Worm (Caenorhabditis elegans): ENCODE data around the gene pfk-1.2.

Gene pfk-1.2

ce11 chrV:9549459-9549858 lies 17.9 kb downstream of the pfk-1.2 start, which contains the start of gene nstp-10 (continued):
- peak; percentile 88 for TF ChIP-seq snpc-3.4 (tag; optimal IDR thresholded peaks at IDR 0.05)
- TF ChIP-seq ztf-18 (tag; optimal IDR thresholded peaks at IDR 0.05), result peak; percentile 85
- TF ChIP-seq zfh-2 (GFP tag; conservative IDR thresholded peaks at IDR 0.05), result no peak
- peak; percentile 85 for TF ChIP-seq ceh-27 (GFP tag; optimal IDR thresholded peaks at IDR 0.05)
- no peak for TF ChIP-seq K12H6.12 (tag; optimal IDR thresholded peaks at IDR 0.05)
- peak; percentile 49 for TF ChIP-seq ZK185.1 (tag; optimal IDR thresholded peaks at IDR 0.05; ENCODE audit: poor library complexity, severe bottlenecking)
- TF ChIP-seq rcor-1 (GFP tag; IDR thresholded peaks at IDR 0.05), result peak; percentile 89
- TF ChIP-seq madf-8 (GFP tag; conservative IDR thresholded peaks at IDR 0.05), result peak; percentile 91
- TF ChIP-seq Y95B8A.8 (GFP tag; IDR thresholded peaks at IDR 0.05), result peak; percentile 91
- peak; percentile 97 for TF ChIP-seq madf-6 (GFP tag; IDR thresholded peaks at IDR 0.05)
- peak; percentile 50 for TF ChIP-seq sptf-2 (GFP tag; optimal IDR thresholded peaks at IDR 0.05)
- no peak for TF ChIP-seq nhr-90 (tag; optimal IDR thresholded peaks at IDR 0.05)
- TF ChIP-seq ztf-3 (GFP tag; optimal IDR thresholded peaks at IDR 0.05), result no peak
- TF ChIP-seq ccch-3 (GFP tag; optimal IDR thresholded peaks at IDR 0.05), result no peak
- no peak for TF ChIP-seq pha-4 (tag; optimal IDR thresholded peaks at IDR 0.05)
- peak; percentile 72; the same call in 1 of the 2 replicates for TF ChIP-seq lin-26 (GFP tag; IDR thresholded peaks at IDR 0.05)
- no peak for TF ChIP-seq egl-18 (GFP tag; IDR thresholded peaks at IDR 0.05)
- TF ChIP-seq hsf-1 (GFP tag; IDR thresholded peaks at IDR 0.05), result peak; percentile 75; the same call in 1 of the 2 replicates
- no peak for TF ChIP-seq ceh-79 (tag; optimal IDR thresholded peaks at IDR 0.05)
- no peak for TF ChIP-seq nhr-27 (tag; optimal IDR thresholded peaks at IDR 0.05)
- no peak for TF ChIP-seq K11D2.4 (GFP tag; IDR thresholded peaks at IDR 0.05)
- no peak for TF ChIP-seq tbx-9 (tag; optimal IDR thresholded peaks at IDR 0.05; ENCODE audit: borderline replicate concordance)
- no peak for TF ChIP-seq mxl-1 (tag; optimal IDR thresholded peaks at IDR 0.05)
- peak; percentile 94 for TF ChIP-seq pbrm-1 (GFP tag; IDR thresholded peaks at IDR 0.05)
- no peak for TF ChIP-seq ets-4 (GFP tag; optimal IDR thresholded peaks at IDR 0.05)
- no peak for TF ChIP-seq fkh-3 (tag; optimal IDR thresholded peaks at IDR 0.05)
- TF ChIP-seq lin-40 (tag; optimal IDR thresholded peaks at IDR 0.05), result peak; percentile 28
- no peak for TF ChIP-seq F57C9.4 (tag; optimal IDR thresholded peaks at IDR 0.05)
- TF ChIP-seq nhr-179 (tag; optimal IDR thresholded peaks at IDR 0.05), result no peak
- TF ChIP-seq F22D6.2 (tag; optimal IDR thresholded peaks at IDR 0.05), result no peak
- peak; percentile 89 for TF ChIP-seq unc-130 (GFP tag; optimal IDR thresholded peaks at IDR 0.05)
- no peak for TF ChIP-seq B0261.1 (tag; optimal IDR thresholded peaks at IDR 0.05)
- peak; percentile 94 for TF ChIP-seq snpc-1.3 (tag; optimal IDR thresholded peaks at IDR 0.05; ENCODE audit: insufficient read depth)
- peak; percentile 79 for TF ChIP-seq ekl-4 (GFP tag; IDR thresholded peaks at IDR 0.05)
- peak; percentile 77; the same call in 1 of the 2 replicates for TF ChIP-seq ztf-28 (GFP tag; IDR thresholded peaks at IDR 0.05)
- TF ChIP-seq ztf-22 (GFP tag; optimal IDR thresholded peaks at IDR 0.05), result no peak
- no peak for TF ChIP-seq mes-4 (tag; optimal IDR thresholded peaks at IDR 0.05)
- TF ChIP-seq B0336.3 (GFP tag; IDR thresholded peaks at IDR 0.05), result peak; percentile 82
- TF ChIP-seq ceh-58 (GFP tag; IDR thresholded peaks at IDR 0.05), result no peak
- no peak for TF ChIP-seq B0035.1 (tag; optimal IDR thresholded peaks at IDR 0.05)
- no peak for TF ChIP-seq F55B11.4 (tag; optimal IDR thresholded peaks at IDR 0.05; ENCODE audit: borderline replicate concordance, insufficient read depth)
- TF ChIP-seq snpc-1.1 (tag; optimal IDR thresholded peaks at IDR 0.05; ENCODE audit: insufficient read depth), result peak; percentile 81
- TF ChIP-seq mel-28 (tag; optimal IDR thresholded peaks at IDR 0.05; ENCODE audit: borderline replicate concordance), result no peak
- no peak for TF ChIP-seq aptf-3 (GFP tag; IDR thresholded peaks at IDR 0.05)
- TF ChIP-seq lin-54 (GFP tag; optimal IDR thresholded peaks at IDR 0.05), result peak; percentile 86
- peak; percentile 91 for TF ChIP-seq madf-3 (GFP tag; IDR thresholded peaks at IDR 0.05)
- TF ChIP-seq let-607 (tag; optimal IDR thresholded peaks at IDR 0.05), result no peak
- no peak for TF ChIP-seq akir-1 (GFP tag; optimal IDR thresholded peaks at IDR 0.05)
